Fruit fly (Drosophila melanogaster): ENCODE measurements around the gene usp.

The usp gene

dm6 chrX:2081848-2082365 lies 39.8 kb upstream of the usp start:
- TF ChIP-seq Myc (optimal IDR thresholded peaks at IDR 0.05), result no peak
- TF ChIP-seq foxo (GFP tag; optimal IDR thresholded peaks at IDR 0.05), result no peak
- no peak for TF ChIP-seq N (GFP tag; optimal IDR thresholded peaks at IDR 0.05)
- no peak for TF ChIP-seq pan (optimal IDR thresholded peaks at IDR 0.05)
- TF ChIP-seq Hr83 (GFP tag; optimal IDR thresholded peaks at IDR 0.05; ENCODE audit: poor library complexity, severe bottlenecking), result no peak
- TF ChIP-seq CG32264 (GFP tag; optimal IDR thresholded peaks at IDR 0.05), result no peak
- no peak for TF ChIP-seq rgr (GFP tag; optimal IDR thresholded peaks at IDR 0.05)
- TF ChIP-seq lola (GFP tag; optimal IDR thresholded peaks at IDR 0.05), result no peak
- no peak for TF ChIP-seq Sp1 (GFP tag; optimal IDR thresholded peaks at IDR 0.05)
- no peak for TF ChIP-seq Jra (GFP tag; optimal IDR thresholded peaks at IDR 0.05)
- TF ChIP-seq Mio (GFP tag; optimal IDR thresholded peaks at IDR 0.05), result no peak
- no peak for TF ChIP-seq fru (GFP tag; optimal IDR thresholded peaks at IDR 0.05)
- TF ChIP-seq CrebA (GFP tag; optimal IDR thresholded peaks at IDR 0.05; ENCODE audit: borderline replicate concordance), result no peak
- no peak for TF ChIP-seq woc (GFP tag; optimal IDR thresholded peaks at IDR 0.05)
- no peak for TF ChIP-seq HLH106 (tag; optimal IDR thresholded peaks at IDR 0.05)

- TF ChIP-seq pan (optimal IDR thresholded peaks at IDR 0.05) (no peak), Sp1 (GFP tag; optimal IDR thresholded peaks at IDR 0.05) (peak; percentile 60), Dfd (GFP tag; optimal IDR thresholded peaks at IDR 0.05) (no peak), fru (GFP tag; optimal IDR thresholded peaks at IDR 0.05) (peak; percentile 22), brk (GFP tag; optimal IDR thresholded peaks at IDR 0.05) (no peak), rgr (GFP tag; optimal IDR thresholded peaks at IDR 0.05) (peak; percentile 55), dmrt93B (GFP tag; optimal IDR thresholded peaks at IDR 0.05) (peak; percentile 6), dsf (GFP tag; optimal IDR thresholded peaks at IDR 0.05; ENCODE audit: borderline replicate concordance) (no peak), CrebA (GFP tag; optimal IDR thresholded peaks at IDR 0.05; ENCODE audit: borderline replicate concordance) (no peak), HLH106 (tag; optimal IDR thresholded peaks at IDR 0.05) (peak; percentile 45), Abd-B (GFP tag; optimal IDR thresholded peaks at IDR 0.05) (no peak), Jra (GFP tag; optimal IDR thresholded peaks at IDR 0.05) (peak; percentile 6), lola (GFP tag; optimal IDR thresholded peaks at IDR 0.05) (no peak), Myc (optimal IDR thresholded peaks at IDR 0.05) (peak; percentile 0), N (GFP tag; optimal IDR thresholded peaks at IDR 0.05) (no peak), foxo (GFP tag; optimal IDR thresholded peaks at IDR 0.05) (peak in 1 of 2 experiments; percentile 19), Rel (GFP tag; optimal IDR thresholded peaks at IDR 0.05) (no peak), Rel (tag; optimal IDR thresholded peaks at IDR 0.05) (peak; percentile 79), h (GFP tag; optimal IDR thresholded peaks at IDR 0.05) (peak; percentile 51), Dif (GFP tag; optimal IDR thresholded peaks at IDR 0.05; ENCODE audit: partially characterized antibody) (peak; percentile 59), OdsH (GFP tag; optimal IDR thresholded peaks at IDR 0.05) (peak; percentile 7), woc (GFP tag; optimal IDR thresholded peaks at IDR 0.05) (peak; percentile 6), dl (GFP tag; optimal IDR thresholded peaks at IDR 0.05; ENCODE audit: insufficient read depth in 1 of 2, partially characterized antibody in 2 of 2) (peak in 1 of 2 experiments; percentile 32)
These were observed 38.3 kb upstream of the usp start, which contains the start of the genes CG16903 and Unc-76 for dm6 chrX:2080367-2080927. TSS of gene CG16903 (minus strand) at chrX:2080405. TSS of gene Unc-76 (plus strand) at chrX:2080610.

dm6 chrX:2076412-2077357 lies 34.6 kb upstream of the usp start, which contains the start of gene CG4025:
TSS of gene CG4025 (plus strand) at chrX:2076966.
- TF ChIP-seq HLH106 (tag; optimal IDR thresholded peaks at IDR 0.05), result no peak
- no peak for TF ChIP-seq OdsH (GFP tag; optimal IDR thresholded peaks at IDR 0.05)
- no peak for TF ChIP-seq Sp1 (GFP tag; optimal IDR thresholded peaks at IDR 0.05)
- no peak for TF ChIP-seq CG32264 (GFP tag; optimal IDR thresholded peaks at IDR 0.05)
- TF ChIP-seq Mio (GFP tag; optimal IDR thresholded peaks at IDR 0.05), result no peak
- TF ChIP-seq Jra (GFP tag; optimal IDR thresholded peaks at IDR 0.05), result peak; percentile 48
- peak; percentile 83 for TF ChIP-seq Myc (optimal IDR thresholded peaks at IDR 0.05)
- no peak for TF ChIP-seq CG9705 (GFP tag; optimal IDR thresholded peaks at IDR 0.05)
- no peak for TF ChIP-seq Hnf4 (GFP tag; optimal IDR thresholded peaks at IDR 0.05)
- TF ChIP-seq Vsx2 (GFP tag; optimal IDR thresholded peaks at IDR 0.05; ENCODE audit: partially characterized antibody), result no peak
- no peak for TF ChIP-seq Rel (GFP tag; optimal IDR thresholded peaks at IDR 0.05)
- TF ChIP-seq Rel (tag; optimal IDR thresholded peaks at IDR 0.05), result peak; percentile 98
- TF ChIP-seq Dif (GFP tag; optimal IDR thresholded peaks at IDR 0.05; ENCODE audit: partially characterized antibody), result no peak
- TF ChIP-seq Hr78 (GFP tag; optimal IDR thresholded peaks at IDR 0.05), result no peak
- no peak for TF ChIP-seq ey (GFP tag; optimal IDR thresholded peaks at IDR 0.05)
- no peak for TF ChIP-seq sv (GFP tag; optimal IDR thresholded peaks at IDR 0.05)
- no peak for TF ChIP-seq pan (optimal IDR thresholded peaks at IDR 0.05)
- TF ChIP-seq sage (GFP tag; optimal IDR thresholded peaks at IDR 0.05), result no peak
